Worm (Caenorhabditis elegans) whole organism, L3 larva: Measurements from ENCODE around the gene R10D12.1.

Experiments
- R02D3.7 ChIP-seq: fragments of 150-350 bp; optimal IDR thresholded peaks from 2 replicates; lab custom pipeline; 2014; ENCODE audit warnings: missing biosample characterization, missing genetic modification characterization
- ZK546.5 ChIP-seq: sonication (generic microtip); optimal IDR thresholded peaks from 2 replicates; lab custom pipeline; 2017; ENCODE audit warnings: missing biosample characterization, missing genetic modification characterization
- ceh-16 ChIP-seq: sonication (generic microtip); optimal IDR thresholded peaks from 2 replicates; lab custom pipeline; 2017; ENCODE audit warnings: missing biosample characterization, missing genetic modification characterization
- ceh-82 ChIP-seq: fragments of 150-350 bp; optimal IDR thresholded peaks from 2 replicates; lab custom pipeline; 2014; ENCODE audit warnings: missing biosample characterization, missing genetic modification characterization
- ceh-9 ChIP-seq: sonication (generic microtip); optimal IDR thresholded peaks from 2 replicates; lab custom pipeline; 2018; ENCODE audit warnings: missing biosample characterization, missing genetic modification characterization
- egl-27 ChIP-seq: sonication (generic microtip); optimal IDR thresholded peaks from 4 replicates; lab custom pipeline; 2017; ENCODE audit warnings: missing biosample characterization, missing genetic modification reagents, missing genetic modification characterization
- egl-5 ChIP-seq: fragments of 150-350 bp; optimal IDR thresholded peaks from 2 replicates; lab custom pipeline; 2017; ENCODE audit warnings: missing biosample characterization, missing genetic modification reagents, missing genetic modification characterization, inconsistent platforms
- elt-1 ChIP-seq: fragments of 150-350 bp; optimal IDR thresholded peaks from 2 replicates; lab custom pipeline; 2014; ENCODE audit warnings: missing biosample characterization, missing genetic modification characterization
- elt-2 ChIP-seq: sonication (generic microtip); optimal IDR thresholded peaks from 2 replicates; lab custom pipeline; 2016; ENCODE audit warnings: missing genetic modification reagents, mild to moderate bottlenecking, missing genetic modification characterization, missing compliant biosample characterization
- elt-3 ChIP-seq, 3 experiments: fragments of 150-350 bp in 1 of 3; sonication (generic microtip) in 2 of 3; optimal IDR thresholded peaks; 2 replicates in 2 of 3; 4 replicates in 1 of 3; lab custom pipeline; 2014 to 2017; ENCODE audit warnings: missing biosample characterization in 3 of 3, missing genetic modification characterization in 3 of 3
- eor-1 ChIP-seq, 2 experiments: fragments of 150-350 bp; optimal IDR thresholded peaks; 2 replicates each; lab custom pipeline; 2014 to 2018; ENCODE audit warnings: missing biosample characterization in 2 of 2, missing genetic modification characterization in 2 of 2
- fos-1 ChIP-seq: fragments of 150-350 bp; optimal IDR thresholded peaks from 2 replicates; lab custom pipeline; 2014; ENCODE audit warnings: missing biosample characterization, missing genetic modification characterization
- jun-1 ChIP-seq: fragments of 150-350 bp; optimal IDR thresholded peaks from 2 replicates; lab custom pipeline; 2014; ENCODE audit warnings: missing biosample characterization, missing genetic modification reagents, missing genetic modification characterization
- lin-39 ChIP-seq: fragments of 150-350 bp; optimal IDR thresholded peaks from 2 replicates; lab custom pipeline; 2018; ENCODE audit warnings: missing biosample characterization, missing genetic modification reagents, missing genetic modification characterization
- lsy-12 ChIP-seq: sonication (generic microtip); optimal IDR thresholded peaks from 2 replicates; lab custom pipeline; 2016; ENCODE audit warnings: mild to moderate bottlenecking, missing genetic modification characterization, missing compliant biosample characterization
- nfya-1 ChIP-seq: sonication (generic microtip); optimal IDR thresholded peaks from 2 replicates; lab custom pipeline; 2017; ENCODE audit warnings: missing genetic modification characterization, mild to moderate bottlenecking, missing compliant biosample characterization, antibody characterized with exemption, moderate library complexity; ENCODE audit not compliant: insufficient read depth
- nhr-23 ChIP-seq: fragments of 150-350 bp; optimal IDR thresholded peaks from 2 replicates; lab custom pipeline; 2014; ENCODE audit warnings: missing biosample characterization, missing genetic modification reagents, missing genetic modification characterization
- nhr-237 ChIP-seq: fragments of 150-350 bp; optimal IDR thresholded peaks from 2 replicates; lab custom pipeline; 2014; ENCODE audit warnings: missing biosample characterization, missing genetic modification characterization
- nhr-25 ChIP-seq: sonication (generic microtip); optimal IDR thresholded peaks from 2 replicates; lab custom pipeline; 2017; ENCODE audit warnings: missing biosample characterization, missing genetic modification characterization
- nhr-28 ChIP-seq: fragments of 150-350 bp; optimal IDR thresholded peaks from 2 replicates; lab custom pipeline; 2014; ENCODE audit warnings: missing biosample characterization, missing genetic modification characterization
- nhr-67 ChIP-seq: fragments of 150-350 bp; optimal IDR thresholded peaks from 2 replicates; lab custom pipeline; 2014; ENCODE audit warnings: missing biosample characterization, missing genetic modification characterization
- nhr-76 ChIP-seq: fragments of 150-350 bp; sonication (generic microtip); optimal IDR thresholded peaks from 5 replicates; lab custom pipeline; 2014; ENCODE audit warnings: missing biosample characterization, missing genetic modification characterization
- pha-4 ChIP-seq: fragments of 150-350 bp; optimal IDR thresholded peaks from 2 replicates; lab custom pipeline; 2014; ENCODE audit warnings: missing biosample characterization, missing genetic modification reagents, missing genetic modification characterization
- pqm-1 ChIP-seq: fragments of 150-350 bp; optimal IDR thresholded peaks from 2 replicates; lab custom pipeline; 2017; ENCODE audit warnings: missing biosample characterization, missing genetic modification characterization, inconsistent platforms
- sea-2 ChIP-seq: fragments of 150-350 bp; sonication (generic microtip); optimal IDR thresholded peaks from 4 replicates; lab custom pipeline; 2014; ENCODE audit warnings: missing biosample characterization, missing genetic modification reagents, missing genetic modification characterization
- snpc-4 ChIP-seq: fragments of 150-350 bp; optimal IDR thresholded peaks from 2 replicates; lab custom pipeline; 2014; ENCODE audit warnings: missing biosample characterization, missing genetic modification characterization
- tbx-2 ChIP-seq: sonication (generic microtip); optimal IDR thresholded peaks from 2 replicates; lab custom pipeline; 2016; ENCODE audit warnings: mild to moderate bottlenecking, missing genetic modification characterization, missing compliant biosample characterization
- unc-39 ChIP-seq: sonication (generic microtip); optimal IDR thresholded peaks from 4 replicates; lab custom pipeline; 2017; ENCODE audit warnings: missing biosample characterization, missing genetic modification characterization
- unc-62 ChIP-seq: fragments of 150-350 bp; sonication (generic microtip); optimal IDR thresholded peaks from 4 replicates; lab custom pipeline; 2014; ENCODE audit warnings: missing biosample characterization, missing genetic modification reagents, missing genetic modification characterization
- ztf-11 ChIP-seq: fragments of 150-350 bp; optimal IDR thresholded peaks from 2 replicates; lab custom pipeline; 2014; ENCODE audit warnings: missing biosample characterization, missing genetic modification characterization
- ztf-4 ChIP-seq: fragments of 150-350 bp; optimal IDR thresholded peaks from 2 replicates; lab custom pipeline; 2014; ENCODE audit warnings: missing biosample characterization, missing genetic modification characterization

R10D12.1 gene

DNA sequence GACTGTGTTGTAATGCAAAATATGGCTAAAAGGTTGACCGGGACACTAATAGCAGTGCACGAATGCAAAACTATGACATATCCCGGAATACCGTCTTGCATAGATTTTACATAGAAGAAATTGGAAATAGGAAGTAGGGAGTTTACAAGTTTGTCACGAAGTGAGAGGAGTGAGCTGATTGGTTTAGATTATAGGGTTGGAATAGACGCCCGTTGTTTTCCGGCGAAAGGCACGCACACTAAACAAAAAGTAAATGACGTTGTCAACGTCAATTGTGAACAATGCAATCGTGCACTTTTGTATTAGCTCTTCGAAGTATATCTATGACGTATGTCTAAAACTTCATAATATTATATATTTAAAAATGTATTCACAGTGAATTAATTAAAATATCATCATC is 26.5 kb upstream of the R10D12.1 start, which contains the start of gene srh-24:
srh-24 (minus strand) TSS at position 101 of the 400 bp plus-strand sequence.
- no peak for TF ChIP-seq R02D3.7 (tag; lab: Kevin White, UChicago)
- no peak for TF ChIP-seq nhr-28 (tag; lab: Kevin White, UChicago)
- TF ChIP-seq eor-1 (tag; optimal IDR thresholded peaks at IDR 0.05; lab: Kevin White, UChicago) = no peak
- TF ChIP-seq jun-1 (tag; lab: Kevin White, UChicago) = no peak
- TF ChIP-seq pqm-1 (tag; lab: Kevin White, UChicago) = no peak
- TF ChIP-seq egl-27 (tag; lab: Kevin White, UChicago) = no peak
- no peak for TF ChIP-seq ceh-16 (tag; lab: Kevin White, UChicago)
- TF ChIP-seq lin-39 = no peak
- no peak for TF ChIP-seq ceh-9 (tag; lab: Kevin White, UChicago)
- no peak for TF ChIP-seq fos-1 (tag; lab: Kevin White, UChicago)
- TF ChIP-seq tbx-2 (tag; lab: Kevin White, UChicago) = no peak
- no peak for TF ChIP-seq elt-2 (tag; lab: Kevin White, UChicago)
- no peak for TF ChIP-seq ztf-4 (tag; lab: Kevin White, UChicago)
- TF ChIP-seq nhr-23 = no peak
- TF ChIP-seq elt-3 (tag; optimal IDR thresholded peaks at IDR 0.05; lab: Kevin White, UChicago) = no peak
- TF ChIP-seq elt-1 (tag; lab: Kevin White, UChicago) = no peak
- TF ChIP-seq sea-2 = no peak
- TF ChIP-seq nfya-1 (tag; lab: Kevin White, UChicago) = no peak
- no peak for TF ChIP-seq nhr-76

DNA sequence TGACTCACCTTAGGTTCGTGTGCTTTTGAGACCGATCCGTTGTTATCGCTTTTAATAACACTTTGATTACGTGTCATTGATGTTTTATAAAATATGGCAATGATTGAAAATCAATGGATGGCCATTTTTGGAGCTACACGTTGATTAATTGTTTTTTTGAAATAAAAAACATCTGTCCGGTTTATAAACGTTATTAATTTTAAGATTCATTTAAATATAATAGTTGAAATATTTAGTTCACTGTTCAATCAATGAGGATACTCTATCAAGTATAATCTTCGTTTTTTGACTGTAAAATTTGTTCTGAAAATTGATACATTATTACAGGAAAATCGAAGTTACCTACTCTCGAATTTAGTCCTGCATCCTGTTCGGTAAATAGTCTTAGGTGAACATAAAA is 23.8 kb upstream of the R10D12.1 start, which contains the start of gene R10D12.10:
R10D12.10 (minus strand) TSS at position 101 of the 400 bp plus-strand sequence.
- TF ChIP-seq pha-4 (tag; lab: Kevin White, UChicago) = no peak
- TF ChIP-seq fos-1 (tag; lab: Kevin White, UChicago) = no peak
- TF ChIP-seq elt-3 (tag; optimal IDR thresholded peaks at IDR 0.05; lab: Kevin White, UChicago) = no peak
- TF ChIP-seq nhr-237 (tag; lab: Kevin White, UChicago) = no peak
- no peak for TF ChIP-seq eor-1 (tag; optimal IDR thresholded peaks at IDR 0.05; lab: Kevin White, UChicago)
- no peak for TF ChIP-seq egl-27 (tag; lab: Kevin White, UChicago)
- TF ChIP-seq elt-2 (tag; lab: Kevin White, UChicago) = no peak
- no peak for TF ChIP-seq ZK546.5 (tag; lab: Kevin White, UChicago)
- TF ChIP-seq sea-2 = no peak

DNA sequence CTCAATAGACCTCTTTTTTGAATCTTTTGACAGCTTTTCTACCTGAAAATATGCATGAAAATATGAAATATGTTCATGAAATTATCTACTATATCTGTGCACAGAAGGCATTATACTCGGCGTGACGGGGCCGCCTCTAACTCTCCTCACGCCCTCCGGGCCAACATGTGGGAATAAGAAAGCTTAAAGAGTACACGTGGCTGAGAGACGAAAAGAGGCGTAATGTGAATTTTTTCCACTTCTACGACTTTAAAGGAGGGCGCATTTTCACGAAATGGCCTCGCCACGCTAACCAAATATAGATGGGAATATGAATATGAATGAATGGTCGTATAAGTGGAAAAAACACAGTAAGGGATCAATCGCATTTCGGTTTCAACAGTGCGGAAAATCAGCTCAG is 23.2 kb upstream of the R10D12.1 start:
- TF ChIP-seq ztf-4 (tag; lab: Kevin White, UChicago) (no peak), lsy-12 (tag; lab: Kevin White, UChicago) (no peak), snpc-4 (tag; lab: Kevin White, UChicago) (no peak), ceh-16 (tag; lab: Kevin White, UChicago) (no peak), unc-62 (GFP tag; lab: Kevin White, UChicago) (no peak), nhr-25 (tag; lab: Kevin White, UChicago) (no peak), ZK546.5 (tag; lab: Kevin White, UChicago) (no peak), unc-39 (no peak)

DNA sequence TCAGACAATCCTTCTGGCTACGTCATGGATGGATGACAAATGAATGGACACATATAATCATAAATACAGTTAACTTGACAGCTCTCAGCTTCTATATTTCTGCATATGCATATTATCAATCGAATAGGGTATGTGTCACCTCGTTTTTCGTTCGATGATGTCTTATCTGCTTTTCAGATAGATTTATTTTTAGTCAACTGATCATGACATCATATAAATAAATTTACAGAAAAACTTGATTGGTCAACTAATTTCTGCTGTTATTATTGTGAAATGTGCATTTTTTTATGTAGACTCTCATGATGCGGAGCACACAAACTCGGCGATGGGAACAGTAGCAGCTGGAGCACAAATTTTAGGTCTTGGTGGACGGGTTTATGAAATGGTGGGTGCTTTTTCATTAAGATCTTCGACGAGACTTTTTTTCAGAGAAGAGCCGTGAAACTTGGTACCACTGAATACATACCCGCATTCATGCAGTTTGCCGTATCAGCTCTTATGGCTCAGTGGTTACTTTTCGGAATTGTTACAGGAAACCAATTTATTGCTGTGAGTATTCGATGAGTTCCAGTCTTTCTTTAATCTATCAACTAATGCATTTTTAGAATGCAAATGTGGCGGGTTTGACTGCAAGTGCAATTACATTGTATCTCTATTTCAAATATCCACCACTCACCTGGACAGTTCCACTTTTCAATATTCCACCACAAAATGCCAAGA is 21.1 kb upstream of the R10D12.1 start:
- TF ChIP-seq nhr-76 = no peak
- no peak for TF ChIP-seq ztf-11 (tag; lab: Kevin White, UChicago)
- TF ChIP-seq nhr-23 = no peak
- TF ChIP-seq elt-2 (tag; lab: Kevin White, UChicago) = peak; percentile 30
- TF ChIP-seq pqm-1 (tag; lab: Kevin White, UChicago) = peak; percentile 54
- no peak for TF ChIP-seq egl-5 (tag; lab: Kevin White, UChicago)

DNA sequence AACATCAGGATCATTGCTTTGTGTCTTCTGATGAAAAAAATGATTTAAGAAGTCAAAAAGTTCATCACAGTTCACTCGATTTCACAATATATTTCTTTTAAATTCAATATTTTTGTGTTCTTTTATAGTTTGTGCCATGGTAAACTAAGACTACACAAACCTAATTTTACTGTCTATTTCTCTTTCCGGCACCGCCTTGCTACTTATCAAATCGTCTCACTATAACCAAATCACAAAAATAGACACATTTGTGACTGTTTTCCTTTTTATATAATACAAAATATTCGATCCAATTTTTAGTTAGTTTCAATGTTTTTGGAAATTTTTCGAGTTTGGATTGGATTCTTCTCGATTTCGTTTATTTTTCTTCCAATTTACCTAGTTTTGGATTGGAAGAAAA is 19.6 kb upstream of the R10D12.1 start, which contains the start of gene swt-6:
swt-6 (plus strand) TSS at position 301 of the 400 bp plus-strand sequence.
- TF ChIP-seq tbx-2 (tag; lab: Kevin White, UChicago) = no peak
- TF ChIP-seq ceh-82 = no peak
- no peak for TF ChIP-seq nhr-67 (tag; lab: Kevin White, UChicago)
- TF ChIP-seq egl-27 (tag; lab: Kevin White, UChicago) = no peak
- TF ChIP-seq nhr-28 (tag; lab: Kevin White, UChicago) = no peak
- TF ChIP-seq elt-2 (tag; lab: Kevin White, UChicago) = no peak
- no peak for TF ChIP-seq elt-3 (tag; optimal IDR thresholded peaks at IDR 0.05; lab: Kevin White, UChicago)
